Fruit fly (Drosophila melanogaster) whole organism, embryonic: Measurements from ENCODE around the gene CG13465.

Experiments
- Atf-2 ChIP-seq: fragments of 200-800 bp; sonication (Bioruptor generic); optimal IDR thresholded peaks from 2 replicates; lab custom pipeline; 2016; ENCODE audit warnings: missing biosample characterization, missing genetic modification characterization
- Blimp-1 ChIP-seq: fragments of 200-800 bp; sonication (Bioruptor generic); optimal IDR thresholded peaks from 3 replicates; lab custom pipeline; 2018; ENCODE audit warnings: missing biosample characterization, missing genetic modification characterization, mild to moderate bottlenecking, moderate library complexity, missing genetic modification reagents
- CG10431 ChIP-seq: fragments of 200-800 bp; sonication (Bioruptor generic); optimal IDR thresholded peaks from 3 replicates; lab custom pipeline; 2018; ENCODE audit warnings: missing biosample characterization, mild to moderate bottlenecking, missing genetic modification characterization
- CG11093 ChIP-seq: fragments of 200-800 bp; sonication (Bioruptor generic); IDR thresholded peaks from 3 replicates; pipeline ENCODE4 v1.3.6; 2022; ENCODE audit warnings: missing biosample characterization, missing genetic modification characterization
- CG12155 ChIP-seq: fragments of 200-800 bp; sonication (Bioruptor generic); optimal IDR thresholded peaks from 3 replicates; lab custom pipeline; 2016; ENCODE audit warnings: missing biosample characterization, missing genetic modification characterization
- CG12769 ChIP-seq: fragments of 200-800 bp; sonication (Bioruptor generic); optimal IDR thresholded peaks from 2 replicates; lab custom pipeline; 2019; ENCODE audit warnings: missing biosample characterization, mild to moderate bottlenecking, missing genetic modification characterization, moderate library complexity
- CG15269 ChIP-seq: fragments of 200-800 bp; sonication (Bioruptor generic); optimal IDR thresholded peaks from 2 replicates; lab custom pipeline; 2018; ENCODE audit warnings: missing biosample characterization, mild to moderate bottlenecking, missing genetic modification characterization, moderate library complexity
- CG16815 ChIP-seq: fragments of 200-800 bp; sonication (Bioruptor generic); optimal IDR thresholded peaks from 3 replicates; lab custom pipeline; 2017; ENCODE audit warnings: missing biosample characterization, mild to moderate bottlenecking, missing genetic modification characterization
- CG17829 ChIP-seq: fragments of 200-800 bp; optimal IDR thresholded peaks from 2 replicates; lab custom pipeline; 2019; ENCODE audit warnings: missing biosample characterization, mild to moderate bottlenecking, missing genetic modification characterization, moderate library complexity
- CG18262 ChIP-seq: fragments of 200-800 bp; optimal IDR thresholded peaks from 3 replicates; lab custom pipeline; 2019; ENCODE audit warnings: missing biosample characterization, mild to moderate bottlenecking, missing genetic modification characterization, moderate library complexity
- CG34224 ChIP-seq: fragments of 200-800 bp; sonication (Bioruptor generic); IDR thresholded peaks from 3 replicates; pipeline ENCODE4 v1.3.6; 2022; ENCODE audit warnings: missing biosample characterization, missing genetic modification characterization; ENCODE audit not compliant: partially characterized antibody
- CG4282 ChIP-seq: fragments of 200-800 bp; sonication (Bioruptor generic); optimal IDR thresholded peaks from 2 replicates; lab custom pipeline; 2016; ENCODE audit warnings: missing biosample characterization, missing genetic modification characterization
- CG4424 ChIP-seq: fragments of 200-800 bp; sonication (Bioruptor generic); optimal IDR thresholded peaks from 3 replicates; lab custom pipeline; 2016; ENCODE audit warnings: missing biosample characterization, missing genetic modification characterization
- CG4730 ChIP-seq: fragments of 200-800 bp; sonication (Bioruptor generic); IDR thresholded peaks from 2 replicates; pipeline ENCODE4 v1.3.6; 2022; ENCODE audit warnings: missing biosample characterization, missing genetic modification characterization
- CG6813 ChIP-seq: fragments of 200-800 bp; sonication (Bioruptor generic); optimal IDR thresholded peaks from 2 replicates; lab custom pipeline; 2017; ENCODE audit warnings: missing biosample characterization, missing genetic modification characterization, mild to moderate bottlenecking, moderate library complexity, missing genetic modification reagents
- CG7372 ChIP-seq: fragments of 200-800 bp; sonication (Bioruptor generic); IDR thresholded peaks from 2 replicates; pipeline ENCODE4 v1.3.6; 2022; ENCODE audit warnings: missing biosample characterization, missing genetic modification characterization
- CG8290 ChIP-seq, 3 experiments: fragments of 200-800 bp; sonication (Bioruptor generic); optimal IDR thresholded peaks; 2 replicates each; lab custom pipeline; 2016 to 2019; ENCODE audit warnings: missing biosample characterization in 3 of 3, missing genetic modification characterization in 3 of 3, mild to moderate bottlenecking in 2 of 3, moderate library complexity in 1 of 3
- CG8924 ChIP-seq: fragments of 200-800 bp; optimal IDR thresholded peaks from 3 replicates; lab custom pipeline; 2019; ENCODE audit warnings: missing biosample characterization, mild to moderate bottlenecking, missing genetic modification characterization, moderate library complexity
- CG9797 ChIP-seq: fragments of 200-800 bp; sonication (Bioruptor generic); optimal IDR thresholded peaks from 3 replicates; lab custom pipeline; 2018; ENCODE audit warnings: missing biosample characterization, mild to moderate bottlenecking, missing genetic modification characterization
- CG9817 ChIP-seq: fragments of 200-800 bp; sonication (Bioruptor generic); optimal IDR thresholded peaks from 2 replicates; lab custom pipeline; 2018; ENCODE audit warnings: missing biosample characterization, mild to moderate bottlenecking, missing genetic modification characterization, moderate library complexity
- Chrac-16 ChIP-seq: fragments of 200-800 bp; sonication (Bioruptor generic); optimal IDR thresholded peaks from 3 replicates; lab custom pipeline; 2016; ENCODE audit warnings: missing biosample characterization, missing genetic modification characterization
- CoRest ChIP-seq: fragments of 200-800 bp; sonication (Bioruptor generic); optimal IDR thresholded peaks from 3 replicates; lab custom pipeline; 2018; ENCODE audit warnings: missing biosample characterization, mild to moderate bottlenecking, missing genetic modification characterization, moderate library complexity
- Fer1 ChIP-seq: fragments of 200-800 bp; sonication (Bioruptor generic); optimal IDR thresholded peaks from 2 replicates; lab custom pipeline; 2017; ENCODE audit warnings: missing biosample characterization, mild to moderate bottlenecking, missing genetic modification characterization
- Fer3 ChIP-seq: fragments of 200-800 bp; sonication (Bioruptor generic); optimal IDR thresholded peaks from 2 replicates; lab custom pipeline; 2018; ENCODE audit warnings: missing biosample characterization, mild to moderate bottlenecking, missing genetic modification characterization, moderate library complexity
- Hand ChIP-seq: fragments of 200-800 bp; sonication (Bioruptor generic); optimal IDR thresholded peaks from 2 replicates; lab custom pipeline; 2017; ENCODE audit warnings: mild to moderate bottlenecking, missing biosample characterization, missing genetic modification reagents, missing genetic modification characterization
- Hsf ChIP-seq: fragments of 200-800 bp; sonication (Bioruptor generic); optimal IDR thresholded peaks from 3 replicates; lab custom pipeline; 2016; ENCODE audit warnings: missing biosample characterization, missing genetic modification characterization
- Kr ChIP-seq: fragments of 200-800 bp; sonication (Bioruptor generic); optimal IDR thresholded peaks from 2 replicates; lab custom pipeline; 2017; ENCODE audit warnings: missing biosample characterization, mild to moderate bottlenecking, missing genetic modification characterization
- Mrtf ChIP-seq: fragments of 200-800 bp; sonication (Bioruptor generic); IDR thresholded peaks from 3 replicates; pipeline ENCODE4 v1.3.6; 2022; ENCODE audit warnings: missing biosample characterization, missing genetic modification characterization
- NC2α ChIP-seq: fragments of 200-800 bp; sonication (Bioruptor generic); optimal IDR thresholded peaks from 2 replicates; lab custom pipeline; 2016; ENCODE audit warnings: missing biosample characterization, missing genetic modification characterization
- NC2β ChIP-seq: fragments of 200-800 bp; sonication (Bioruptor generic); optimal IDR thresholded peaks from 2 replicates; lab custom pipeline; 2016; ENCODE audit warnings: missing biosample characterization, missing genetic modification characterization
- Rx ChIP-seq: fragments of 200-800 bp; sonication (Bioruptor generic); IDR thresholded peaks from 2 replicates; pipeline ENCODE4 v1.3.6; 2022; ENCODE audit warnings: missing biosample characterization, missing genetic modification characterization
- al ChIP-seq: fragments of 200-800 bp; sonication (Bioruptor generic); IDR thresholded peaks from 2 replicates; pipeline ENCODE4 v1.3.6; 2022; ENCODE audit warnings: missing biosample characterization, missing genetic modification characterization
- chif ChIP-seq, 2 experiments: fragments of 200-800 bp; sonication (Bioruptor generic); optimal IDR thresholded peaks; 3 replicates each; lab custom pipeline; 2016; ENCODE audit warnings: missing biosample characterization in 2 of 2, missing genetic modification characterization in 2 of 2
- chn ChIP-seq: fragments of 200-800 bp; sonication (Bioruptor generic); optimal IDR thresholded peaks from 2 replicates; lab custom pipeline; 2016; ENCODE audit warnings: missing biosample characterization, missing genetic modification characterization
- ci ChIP-seq: fragments of 200-800 bp; sonication (Bioruptor generic); IDR thresholded peaks from 3 replicates; pipeline ENCODE4 v1.3.6; 2022; ENCODE audit warnings: missing biosample characterization, missing genetic modification characterization
- dmrt11E ChIP-seq: fragments of 200-800 bp; sonication (Bioruptor generic); optimal IDR thresholded peaks from 3 replicates; lab custom pipeline; 2018; ENCODE audit warnings: missing biosample characterization, mild to moderate bottlenecking, missing genetic modification characterization, moderate library complexity
- eyg ChIP-seq: fragments of 200-800 bp; sonication (Bioruptor generic); optimal IDR thresholded peaks from 3 replicates; lab custom pipeline; 2016; ENCODE audit warnings: missing biosample characterization, missing genetic modification characterization
- fru ChIP-seq: fragments of >200 bp; optimal IDR thresholded peaks from 2 replicates; lab custom pipeline; 2017
- grn ChIP-seq: fragments of 200-800 bp; sonication (Bioruptor generic); optimal IDR thresholded peaks from 3 replicates; lab custom pipeline; 2017; ENCODE audit warnings: missing biosample characterization, missing genetic modification characterization
- lilli ChIP-seq: fragments of 200-800 bp; sonication (Bioruptor generic); optimal IDR thresholded peaks from 3 replicates; lab custom pipeline; 2016; ENCODE audit warnings: missing biosample characterization, missing genetic modification characterization
- nmo ChIP-seq: fragments of 200-800 bp; sonication (Bioruptor generic); optimal IDR thresholded peaks from 2 replicates; lab custom pipeline; 2018; ENCODE audit warnings: missing biosample characterization, mild to moderate bottlenecking, missing genetic modification characterization, moderate library complexity
- peb ChIP-seq: fragments of 200-800 bp; sonication (Bioruptor generic); IDR thresholded peaks from 2 replicates; pipeline ENCODE4 v1.3.6; 2022; ENCODE audit warnings: missing biosample characterization, missing genetic modification characterization
- ro ChIP-seq: fragments of 200-800 bp; sonication (Bioruptor generic); IDR thresholded peaks from 2 replicates; pipeline ENCODE4 v1.3.6; 2022; ENCODE audit warnings: missing biosample characterization, missing genetic modification characterization
- slbo ChIP-seq: fragments of 200-800 bp; sonication (Bioruptor generic); IDR thresholded peaks from 2 replicates; pipeline ENCODE4 v1.3.6; 2022; ENCODE audit warnings: missing biosample characterization, missing genetic modification characterization
- trem ChIP-seq: fragments of 200-800 bp; optimal IDR thresholded peaks from 3 replicates; lab custom pipeline; 2019; ENCODE audit warnings: missing biosample characterization, mild to moderate bottlenecking, missing genetic modification characterization, moderate library complexity
- unc-4 ChIP-seq: fragments of 200-800 bp; sonication (Bioruptor generic); IDR thresholded peaks from 2 replicates; pipeline ENCODE4 v1.3.6; 2022; ENCODE audit warnings: missing biosample characterization, missing genetic modification characterization; ENCODE audit not compliant: partially characterized antibody
- zfh1 ChIP-seq: fragments of 200-800 bp; sonication (Bioruptor generic); IDR thresholded peaks from 3 replicates; pipeline ENCODE4 v1.3.6; 2022; ENCODE audit warnings: missing biosample characterization, missing genetic modification characterization

Gene CG13465

DNA sequence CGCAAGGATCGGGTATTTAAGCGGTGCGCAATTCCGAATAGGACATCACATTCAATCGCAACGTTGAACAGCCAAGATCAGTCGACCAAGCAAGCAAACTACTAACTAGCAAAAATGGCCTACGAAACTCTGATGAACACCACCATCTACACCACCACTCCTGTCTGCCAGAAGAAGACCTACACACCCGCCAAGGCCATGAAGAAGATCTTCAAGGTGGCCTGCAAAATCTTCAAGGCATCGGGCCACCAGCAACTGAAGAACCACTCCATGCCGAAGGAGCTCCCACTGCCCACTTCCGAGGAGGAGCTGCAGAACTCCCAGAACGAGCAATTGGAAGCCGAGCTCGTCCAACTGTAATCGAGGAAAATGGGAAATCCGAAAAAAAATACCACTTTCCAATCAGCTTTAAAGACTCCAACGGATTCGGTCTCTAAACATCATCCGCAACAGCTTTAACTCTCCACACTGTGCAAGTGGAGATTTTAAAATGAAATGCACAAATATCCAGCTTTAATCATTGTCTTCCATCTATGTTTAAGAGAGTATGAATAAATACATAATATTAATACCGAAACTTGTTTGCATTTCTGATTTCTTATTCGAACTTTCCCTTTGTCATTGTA, 28.6 kb upstream of the CG13465 start, which contains the start of gene Brd (continued):
- TF ChIP-seq CG9797 (no peak), CG4282 (GFP tag; lab: Kevin White, UChicago) (peak; percentile 14), grn (GFP tag; lab: Kevin White, UChicago) (peak; percentile 7), fru (lab: Kevin White, UChicago) (no peak), CG15269 (tag; lab: Kevin White, UChicago) (no peak), CG11093 (no peak), CG12769 (tag; lab: Kevin White, UChicago) (no peak), Hsf (GFP tag; lab: Kevin White, UChicago) (peak; percentile 3), CG12155 (GFP tag; lab: Kevin White, UChicago) (no peak), eyg (GFP tag; lab: Kevin White, UChicago) (no peak), CG9817 (tag; lab: Kevin White, UChicago) (no peak), lilli (GFP tag; lab: Kevin White, UChicago) (peak; percentile 31), NC2β (GFP tag; lab: Kevin White, UChicago) (peak; percentile 9), NC2α (GFP tag; lab: Kevin White, UChicago) (no peak), ci (GFP tag; lab: Robert Waterston, UW) (0 out of 3 replicates have a peak, but pooled peaks have one; percentile 3)

DNA sequence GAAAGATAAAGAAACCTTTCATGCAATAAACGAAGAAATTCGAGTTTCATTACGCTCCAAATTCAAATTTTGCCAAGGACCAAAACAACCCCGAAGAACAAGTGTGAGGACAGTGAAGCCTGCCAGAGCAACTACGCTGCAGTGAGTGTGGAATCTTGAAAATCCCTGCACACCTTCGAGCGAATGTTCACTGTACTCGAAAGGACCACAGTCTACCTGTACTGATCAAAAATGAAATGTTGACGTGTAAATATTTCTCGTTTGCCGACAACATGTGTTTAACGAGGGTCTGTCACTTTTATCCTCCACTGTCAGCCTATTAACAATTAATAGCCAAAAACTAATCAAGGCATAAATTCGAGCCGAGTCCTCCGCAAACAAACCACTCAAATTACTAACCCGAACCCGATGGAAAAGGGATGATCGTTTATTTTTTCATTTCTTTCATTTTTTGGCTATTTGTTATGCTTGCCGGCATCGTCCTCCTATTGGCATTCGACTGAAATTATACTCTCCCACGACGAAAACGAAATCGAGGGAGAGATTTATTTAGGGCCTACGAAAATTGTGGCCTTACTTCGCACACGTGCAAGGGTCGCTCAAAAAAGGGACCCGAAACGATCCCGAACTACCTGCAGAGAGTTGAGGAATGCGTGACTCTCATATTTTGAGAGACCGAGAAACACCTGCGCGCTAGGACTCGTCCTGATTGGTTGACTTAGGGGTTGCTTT, 27.9 kb upstream of the CG13465 start:
- TF ChIP-seq CG18262 = peak; percentile 55
- TF ChIP-seq Chrac-16 (GFP tag; lab: Kevin White, UChicago) = peak; percentile 39
- no peak for TF ChIP-seq al
- no peak for TF ChIP-seq Hand (GFP tag; lab: Kevin White, UChicago)
- no peak for TF ChIP-seq peb (GFP tag; lab: Robert Waterston, UW)
- TF ChIP-seq trem = peak; percentile 11
- no peak for TF ChIP-seq CG10431
- TF ChIP-seq CG6813 (GFP tag; lab: Kevin White, UChicago) = peak; percentile 8
- no peak for TF ChIP-seq CG4730 (GFP tag; lab: Robert Waterston, UW)
- TF ChIP-seq chn (GFP tag; lab: Kevin White, UChicago) = peak; percentile 20
- no peak for TF ChIP-seq CG7372
- peak; percentile 49 for TF ChIP-seq CG16815 (GFP tag; lab: Kevin White, UChicago)
- no peak for TF ChIP-seq unc-4
- no peak for TF ChIP-seq CG34224 (GFP tag; lab: Robert Waterston, UW)
- no peak for TF ChIP-seq ro (GFP tag; lab: Robert Waterston, UW)
- TF ChIP-seq lilli (GFP tag; lab: Kevin White, UChicago) = peak; percentile 11
- TF ChIP-seq nmo = peak; percentile 11
- TF ChIP-seq zfh1 = peak; percentile 43; the same call in 1 of the 3 replicates
- TF ChIP-seq CG4424 = no peak
- TF ChIP-seq CG17829 = peak; percentile 41
- no peak for TF ChIP-seq Rx (GFP tag; lab: Robert Waterston, UW)
- peak in 1 of 2 experiments; percentile 65 for TF ChIP-seq chif (GFP tag; optimal IDR thresholded peaks at IDR 0.05; lab: Kevin White, UChicago)
- TF ChIP-seq slbo (GFP tag; lab: Robert Waterston, UW) = no peak
- no peak for TF ChIP-seq Fer1
- TF ChIP-seq Kr (GFP tag; lab: Kevin White, UChicago) = peak; percentile 85
- peak; percentile 76 for TF ChIP-seq dmrt11E (tag; lab: Kevin White, UChicago)
- TF ChIP-seq Atf-2 = peak; percentile 5
- TF ChIP-seq CG8924 (tag; lab: Kevin White, UChicago) = peak; percentile 21
- peak; percentile 1 for TF ChIP-seq CoRest (tag; lab: Kevin White, UChicago)
- TF ChIP-seq Mrtf (GFP tag; lab: Robert Waterston, UW) = no peak
- TF ChIP-seq Fer3 (tag; lab: Kevin White, UChicago) = no peak
- no peak for TF ChIP-seq CG8290 (GFP tag; optimal IDR thresholded peaks at IDR 0.05; lab: Kevin White, UChicago)
- TF ChIP-seq CG8290 (tag; optimal IDR thresholded peaks at IDR 0.05; lab: Kevin White, UChicago) = no peak
- TF ChIP-seq Blimp-1 (GFP tag; lab: Kevin White, UChicago) = no peak
